Fruit fly (Drosophila melanogaster): ENCODE measurements around the gene CG5280.

Gene CG5280

DNA sequence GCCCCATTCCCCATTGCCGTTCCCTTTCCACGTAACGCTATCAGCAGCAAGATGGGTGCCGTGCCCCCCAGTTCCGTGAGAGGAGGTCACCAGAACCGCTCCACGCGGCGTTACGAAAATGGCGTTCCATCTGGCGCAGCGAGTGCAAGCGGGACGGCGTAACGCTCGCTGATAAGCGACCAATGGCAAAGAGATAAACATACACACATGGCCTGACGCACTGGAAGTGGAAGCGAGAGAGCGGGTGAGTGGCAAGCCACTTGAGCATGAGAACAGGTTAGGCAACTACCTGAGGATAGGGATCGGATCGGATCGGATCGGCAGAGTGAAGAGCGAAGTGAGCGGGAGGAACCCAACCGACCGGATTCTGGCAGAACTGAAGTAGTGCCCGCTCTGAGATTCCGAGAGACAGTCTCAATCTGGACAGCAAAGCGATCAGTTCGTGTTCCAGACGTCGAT is 14.8 kb upstream of the CG5280 start, which contains the start of gene Doc3 (continued):
- TF ChIP-seq schlank (tag; optimal IDR thresholded peaks at IDR 0.05) (no peak), sim (GFP tag; IDR thresholded peaks at IDR 0.05) (no peak), caup (GFP tag; optimal IDR thresholded peaks at IDR 0.05; ENCODE audit: severe bottlenecking) (no peak), E2f2 (GFP tag; IDR thresholded peaks at IDR 0.05) (no peak), Hey (tag; optimal IDR thresholded peaks at IDR 0.05) (no peak), Ets97D (GFP tag; optimal IDR thresholded peaks at IDR 0.05) (no peak), CG10543 (GFP tag; optimal IDR thresholded peaks at IDR 0.05) (peak; percentile 70), sima (GFP tag; optimal IDR thresholded peaks at IDR 0.05) (no peak), br (optimal IDR thresholded peaks at IDR 0.05) (no peak), CG11398 (GFP tag; optimal IDR thresholded peaks at IDR 0.05) (no peak), CG31224 (GFP tag; IDR thresholded peaks at IDR 0.05) (no peak), Bdp1 (GFP tag; optimal IDR thresholded peaks at IDR 0.05) (no peak), Ravus (GFP tag; IDR thresholded peaks at IDR 0.05) (no peak), ab (GFP tag; optimal IDR thresholded peaks at IDR 0.05) (no peak), CG17359 (tag; optimal IDR thresholded peaks at IDR 0.05) (no peak), tin (GFP tag; optimal IDR thresholded peaks at IDR 0.05) (no peak), Side (GFP tag; optimal IDR thresholded peaks at IDR 0.05) (no peak), Eip74EF (GFP tag; optimal IDR thresholded peaks at IDR 0.05) (no peak), amos (GFP tag; IDR thresholded peaks at IDR 0.05; ENCODE audit: partially characterized antibody) (0 out of 2 replicates have a peak, but pooled peaks have one; percentile 7), ase (GFP tag; IDR thresholded peaks at IDR 0.05) (no peak), Sry-β (GFP tag; optimal IDR thresholded peaks at IDR 0.05) (no peak), CG18011 (GFP tag; optimal IDR thresholded peaks at IDR 0.05) (no peak), odd (GFP tag; optimal IDR thresholded peaks at IDR 0.05) (no peak), CG17912 (GFP tag; optimal IDR thresholded peaks at IDR 0.05) (no peak), CG8478 (optimal IDR thresholded peaks at IDR 0.05) (peak; percentile 25), CG1603 (tag; optimal IDR thresholded peaks at IDR 0.05) (no peak), bigmax (GFP tag; optimal IDR thresholded peaks at IDR 0.05) (no peak), wdn (GFP tag; IDR thresholded peaks at IDR 0.05) (no peak), nau (GFP tag; optimal IDR thresholded peaks at IDR 0.05) (no peak), CG18764 (GFP tag; optimal IDR thresholded peaks at IDR 0.05) (no peak), CG6689 (GFP tag; IDR thresholded peaks at IDR 0.05) (no peak), CG6683 (GFP tag; optimal IDR thresholded peaks at IDR 0.05) (no peak), CG11723 (GFP tag; optimal IDR thresholded peaks at IDR 0.05) (no peak), HLH4C (GFP tag; IDR thresholded peaks at IDR 0.05; ENCODE audit: partially characterized antibody) (0 out of 3 replicates have a peak, but pooled peaks have one; percentile 41), CG7987 (GFP tag; optimal IDR thresholded peaks at IDR 0.05) (no peak), lov (optimal IDR thresholded peaks at IDR 0.05) (no peak), lov (GFP tag; IDR thresholded peaks at IDR 0.05) (0 out of 3 replicates have a peak, but pooled peaks have one; percentile 28), Jarid2 (GFP tag; optimal IDR thresholded peaks at IDR 0.05) (peak; percentile 44), Vsx1 (GFP tag; optimal IDR thresholded peaks at IDR 0.05) (no peak), HmgD (GFP tag; optimal IDR thresholded peaks at IDR 0.05) (no peak), CG1233 (GFP tag; optimal IDR thresholded peaks at IDR 0.05) (no peak), CG13296 (GFP tag; optimal IDR thresholded peaks at IDR 0.05) (no peak), CG6854 (GFP tag; optimal IDR thresholded peaks at IDR 0.05) (no peak), Antp (GFP tag; optimal IDR thresholded peaks at IDR 0.05) (no peak), prd (optimal IDR thresholded peaks at IDR 0.05) (no peak), prd (GFP tag; IDR thresholded peaks at IDR 0.05) (no peak), CG15514 (GFP tag; optimal IDR thresholded peaks at IDR 0.05) (no peak), Six4 (GFP tag; optimal IDR thresholded peaks at IDR 0.05) (no peak), CG4282 (GFP tag; optimal IDR thresholded peaks at IDR 0.05) (no peak), CG7556 (GFP tag; optimal IDR thresholded peaks at IDR 0.05) (no peak), dati (GFP tag; IDR thresholded peaks at IDR 0.05) (no peak), her (GFP tag; optimal IDR thresholded peaks at IDR 0.05) (no peak)
